Worm (Caenorhabditis elegans) whole organism, L4 larva: ENCODE data around the gene C16A11.7.

Experiments
- F26F4.8 ChIP-seq: fragments of 200-800 bp; sonication (Bioruptor generic); conservative IDR thresholded peaks from 2 replicates; pipeline ENCODE4 v1.3.6; 2022; ENCODE audit warnings: missing genetic modification characterization, missing compliant biosample characterization
- F44E2.7 ChIP-seq: fragments of 200-800 bp; sonication (Bioruptor generic); IDR thresholded peaks from 2 replicates; pipeline ENCODE4 v2.1.2; 2022; ENCODE audit warnings: missing genetic modification characterization, missing compliant biosample characterization
- F49E8.2 ChIP-seq: sonication (generic microtip); optimal IDR thresholded peaks from 2 replicates; lab custom pipeline; 2016; ENCODE audit warnings: missing compliant biosample characterization, mild to moderate bottlenecking, missing genetic modification characterization, borderline replicate concordance
- R02D3.7 ChIP-seq: fragments of 150-350 bp; sonication (generic microtip); optimal IDR thresholded peaks from 3 replicates; lab custom pipeline; 2014; ENCODE audit warnings: missing biosample characterization, missing genetic modification characterization
- T26A8.4 ChIP-seq: fragments of 200-800 bp; sonication (Bioruptor generic); IDR thresholded peaks from 2 replicates; pipeline ENCODE4 v1.3.6; 2022; ENCODE audit warnings: missing genetic modification characterization, missing compliant biosample characterization
- Y105C5A.15 ChIP-seq: fragments of 200-800 bp; sonication (Bioruptor generic); IDR thresholded peaks from 2 replicates; pipeline ENCODE4 v1.3.6; 2022; ENCODE audit warnings: missing genetic modification characterization, missing compliant biosample characterization
- Y48G9A.11 ChIP-seq: fragments of 200-800 bp; sonication (Bioruptor generic); IDR thresholded peaks from 2 replicates; pipeline ENCODE4 v1.3.6; 2022; ENCODE audit warnings: missing genetic modification reagents, missing genetic modification characterization, missing compliant biosample characterization
- ZK337.2 ChIP-seq: fragments of 200-800 bp; sonication (Bioruptor generic); IDR thresholded peaks from 2 replicates; pipeline ENCODE4 v1.3.6; 2022; ENCODE audit warnings: missing genetic modification reagents, missing genetic modification characterization, missing compliant biosample characterization
- aha-1 ChIP-seq: fragments of 150-350 bp; peaks from one replicate; lab custom pipeline; 2014; ENCODE audit warnings: missing biosample characterization, missing genetic modification characterization
- arid-1 ChIP-seq: fragments of 200-800 bp; sonication (Bioruptor generic); conservative IDR thresholded peaks from 2 replicates; pipeline ENCODE4 v1.3.6; 2022; ENCODE audit warnings: missing genetic modification reagents, missing genetic modification characterization, missing compliant biosample characterization
- ceh-44 ChIP-seq: fragments of 200-800 bp; sonication (Bioruptor generic); IDR thresholded peaks from 2 replicates; pipeline ENCODE4 v1.3.6; 2022; ENCODE audit warnings: missing genetic modification reagents, missing genetic modification characterization, missing compliant biosample characterization
- ces-1 ChIP-seq: fragments of 150-350 bp; sonication (generic microtip); optimal IDR thresholded peaks from 4 replicates; lab custom pipeline; 2014; ENCODE audit warnings: missing biosample characterization, missing genetic modification reagents, missing genetic modification characterization
- cey-2 ChIP-seq: sonication (generic microtip); optimal IDR thresholded peaks from 3 replicates; lab custom pipeline; 2017; ENCODE audit warnings: missing genetic modification characterization, mild to moderate bottlenecking, missing compliant biosample characterization, antibody characterized with exemption, borderline replicate concordance; ENCODE audit not compliant: insufficient read depth
- ctbp-1 ChIP-seq: fragments of 200-800 bp; sonication (Bioruptor generic); IDR thresholded peaks from 2 replicates; pipeline ENCODE4 v1.3.6; 2022; ENCODE audit warnings: missing genetic modification reagents, missing genetic modification characterization, missing compliant biosample characterization
- daf-16 ChIP-seq, 3 experiments: sonication (generic microtip); optimal IDR thresholded peaks; 2 replicates each; lab custom pipeline; 2016 to 2017; ENCODE audit warnings: missing genetic modification characterization in 3 of 3, missing genetic modification reagents in 3 of 3, mild to moderate bottlenecking in 2 of 3, missing compliant biosample characterization in 2 of 3, missing biosample characterization in 1 of 3, moderate library complexity in 1 of 3
- daf-19 ChIP-seq: fragments of 200-800 bp; sonication (Bioruptor generic); conservative IDR thresholded peaks from 2 replicates; pipeline ENCODE4 v1.3.6; 2022; ENCODE audit warnings: missing genetic modification characterization, missing compliant biosample characterization
- duxl-1 ChIP-seq: sonication (generic microtip); optimal IDR thresholded peaks from 2 replicates; lab custom pipeline; 2016; ENCODE audit warnings: mild to moderate bottlenecking, missing genetic modification characterization, moderate library complexity, missing compliant biosample characterization; ENCODE audit not compliant: poor library complexity
- egl-27 ChIP-seq: sonication (generic microtip); optimal IDR thresholded peaks from 3 replicates; lab custom pipeline; 2017; ENCODE audit warnings: missing biosample characterization, missing genetic modification reagents, missing genetic modification characterization
- hlh-11 ChIP-seq: fragments of 200-800 bp; sonication (Bioruptor generic); optimal IDR thresholded peaks from 2 replicates; lab custom pipeline; 2018; ENCODE audit warnings: mild to moderate bottlenecking, missing genetic modification characterization, missing compliant biosample characterization
- jun-1 ChIP-seq: fragments of 150-350 bp; optimal IDR thresholded peaks from 2 replicates; lab custom pipeline; 2014; ENCODE audit warnings: missing biosample characterization, missing genetic modification reagents, missing genetic modification characterization
- lim-7 ChIP-seq: fragments of 200-800 bp; sonication (Bioruptor generic); IDR thresholded peaks from 2 replicates; pipeline ENCODE4 v1.3.6; 2022; ENCODE audit warnings: missing genetic modification characterization, missing compliant biosample characterization
- lin-1 ChIP-seq: fragments of 200-800 bp; sonication (Bioruptor generic); IDR thresholded peaks from 2 replicates; pipeline ENCODE4 v1.3.6; 2022; ENCODE audit warnings: missing genetic modification reagents, missing genetic modification characterization, missing compliant biosample characterization
- lin-29 ChIP-seq: fragments of 200-800 bp; sonication (Bioruptor generic); IDR thresholded peaks from 2 replicates; pipeline ENCODE4 v1.3.6; 2022; ENCODE audit warnings: missing genetic modification reagents, missing genetic modification characterization, missing compliant biosample characterization
- lir-3 ChIP-seq: sonication (generic microtip); optimal IDR thresholded peaks from 2 replicates; lab custom pipeline; 2016; ENCODE audit warnings: mild to moderate bottlenecking, missing genetic modification characterization, missing compliant biosample characterization
- madf-5 ChIP-seq, 2 experiments: fragments of 200-800 bp; sonication (Bioruptor generic); IDR thresholded peaks; 2 replicates each; pipeline ENCODE4 v1.3.6; 2022; ENCODE audit warnings: missing compliant biosample characterization in 2 of 2, missing genetic modification characterization in 2 of 2
- mdl-1 ChIP-seq, 2 experiments: fragments of 150-350 bp in 1 of 2; sonication (generic microtip) in 1 of 2; optimal IDR thresholded peaks; 2 replicates each; lab custom pipeline; 2014 to 2017; ENCODE audit warnings: missing biosample characterization in 2 of 2, missing genetic modification characterization in 2 of 2
- nhr-25 ChIP-seq: sonication (generic microtip); optimal IDR thresholded peaks from 2 replicates; lab custom pipeline; 2017; ENCODE audit warnings: missing genetic modification characterization, mild to moderate bottlenecking, missing compliant biosample characterization, antibody characterized with exemption, moderate library complexity, borderline replicate concordance; ENCODE audit not compliant: insufficient read depth
- nhr-28 ChIP-seq: fragments of 150-350 bp; optimal IDR thresholded peaks from 2 replicates; lab custom pipeline; 2014; ENCODE audit warnings: missing biosample characterization, missing genetic modification characterization
- nhr-42 ChIP-seq: fragments of 200-800 bp; sonication (Bioruptor generic); IDR thresholded peaks from 2 replicates; pipeline ENCODE4 v1.3.6; 2022; ENCODE audit warnings: missing genetic modification characterization, missing compliant biosample characterization
- nhr-48 ChIP-seq: sonication (generic microtip); optimal IDR thresholded peaks from 2 replicates; lab custom pipeline; 2016; ENCODE audit warnings: mild to moderate bottlenecking, missing genetic modification characterization, missing compliant biosample characterization
- nhr-6 ChIP-seq: fragments of 150-350 bp; optimal IDR thresholded peaks from 2 replicates; lab custom pipeline; 2014; ENCODE audit warnings: missing biosample characterization, missing genetic modification characterization
- nhr-77 ChIP-seq: fragments of 150-350 bp; optimal IDR thresholded peaks from 2 replicates; lab custom pipeline; 2014; ENCODE audit warnings: missing biosample characterization, missing genetic modification characterization
- pha-4 ChIP-seq, 2 experiments: fragments of 150-350 bp in 1 of 2; fragments of 200-800 bp in 1 of 2; sonication (Bioruptor generic) in 1 of 2; IDR thresholded peaks in 1 of 2; optimal IDR thresholded peaks in 1 of 2; 2 replicates each; pipeline versions ENCODE4 v1.3.6 to Lab custom; 2014 to 2022; ENCODE audit warnings: missing genetic modification characterization in 2 of 2, missing genetic modification reagents in 2 of 2, missing biosample characterization in 1 of 2, missing compliant biosample characterization in 1 of 2
- php-3 ChIP-seq: fragments of 200-800 bp; sonication (Bioruptor generic); IDR thresholded peaks from 2 replicates; pipeline ENCODE4 v1.3.6; 2022; ENCODE audit warnings: missing genetic modification reagents, missing genetic modification characterization, missing compliant biosample characterization
- snpc-1.2 ChIP-seq: fragments of 200-800 bp; sonication (Bioruptor generic); IDR thresholded peaks from 2 replicates; pipeline ENCODE4 v1.3.6; 2022; ENCODE audit warnings: missing genetic modification reagents, missing genetic modification characterization, missing compliant biosample characterization
- spr-3 ChIP-seq: fragments of 200-800 bp; sonication (Bioruptor generic); optimal IDR thresholded peaks from 2 replicates; lab custom pipeline; 2018; ENCODE audit warnings: mild to moderate bottlenecking, missing genetic modification characterization, missing compliant biosample characterization
- tra-1 ChIP-seq: fragments of 200-800 bp; sonication (Bioruptor generic); IDR thresholded peaks from 2 replicates; pipeline ENCODE4 v1.3.6; 2022; ENCODE audit warnings: missing genetic modification reagents, missing genetic modification characterization, missing compliant biosample characterization
- unc-130 ChIP-seq: sonication (generic microtip); optimal IDR thresholded peaks from 2 replicates; lab custom pipeline; 2016; ENCODE audit warnings: missing genetic modification reagents, missing genetic modification characterization, missing compliant biosample characterization
- unc-62 ChIP-seq, 3 experiments: fragments of 150-350 bp in 1 of 3; sonication (generic microtip); optimal IDR thresholded peaks in 2 of 3; peaks in 1 of 3; 1 replicate in 1 of 3; 2 replicates in 2 of 3; lab custom pipeline; 2014 to 2017; ENCODE audit warnings: missing biosample characterization in 3 of 3, missing genetic modification characterization in 3 of 3, missing genetic modification reagents in 3 of 3, missing genotype in 1 of 3
- zfp-3 ChIP-seq: fragments of 200-800 bp; sonication (Bioruptor generic); conservative IDR thresholded peaks from 2 replicates; pipeline ENCODE4 v1.3.6; 2022; ENCODE audit warnings: missing genetic modification reagents, missing genetic modification characterization, missing compliant biosample characterization
- zip-11 ChIP-seq: fragments of 200-800 bp; sonication (Bioruptor generic); IDR thresholded peaks from 2 replicates; pipeline ENCODE4 v1.3.6; 2022; ENCODE audit warnings: missing genetic modification characterization, missing compliant biosample characterization
- zip-2 ChIP-seq: fragments of 150-350 bp; optimal IDR thresholded peaks from 2 replicates; lab custom pipeline; 2014; ENCODE audit warnings: missing biosample characterization, missing genetic modification characterization

C16A11.7 gene

DNA sequence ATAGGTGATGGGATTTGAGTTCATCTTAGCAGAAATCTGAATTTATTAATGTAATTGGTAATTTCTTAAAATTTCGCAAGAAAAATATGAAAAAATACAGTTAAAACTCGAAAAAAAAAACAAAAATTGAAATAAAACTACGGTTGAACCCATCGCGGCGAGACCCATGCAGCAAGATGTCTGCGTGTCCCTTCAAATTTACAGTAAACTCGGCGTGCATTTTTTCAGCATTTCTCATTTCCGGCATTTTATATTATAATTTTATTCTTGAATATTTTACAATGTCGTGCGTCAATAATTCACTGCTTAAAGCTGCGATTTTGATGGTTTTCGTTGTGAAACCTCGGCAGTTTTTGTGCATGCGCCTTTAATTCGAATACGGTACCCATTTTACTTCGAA, 20.8 kb downstream of the C16A11.7 start, which contains the start of gene fbxc-43:
TSS of gene fbxc-43 (minus strand) at position 38 of the 400 bp plus-strand sequence.
- TF ChIP-seq nhr-48 (tag; lab: Kevin White, UChicago): no peak
- TF ChIP-seq daf-19 (GFP tag; lab: Robert Waterston, UW): no peak
- TF ChIP-seq zip-2: no peak
- TF ChIP-seq nhr-6 (tag; lab: Kevin White, UChicago): no peak
- no peak for TF ChIP-seq nhr-77 (tag; lab: Kevin White, UChicago)
- TF ChIP-seq F26F4.8 (GFP tag; lab: Robert Waterston, UW): no peak
- TF ChIP-seq unc-62 (GFP tag; optimal IDR thresholded peaks at IDR 0.05 in 1 of 2; lab: Kevin White, UChicago): no peak
- TF ChIP-seq unc-62 (tag; optimal IDR thresholded peaks at IDR 0.05; lab: Kevin White, UChicago): no peak
- no peak for TF ChIP-seq daf-16 (GFP tag; optimal IDR thresholded peaks at IDR 0.05; lab: Kevin White, UChicago)
- no peak for TF ChIP-seq daf-16 (tag; optimal IDR thresholded peaks at IDR 0.05; lab: Kevin White, UChicago)
- TF ChIP-seq mdl-1 (tag; optimal IDR thresholded peaks at IDR 0.05; lab: Kevin White, UChicago): no peak
- no peak for TF ChIP-seq nhr-42 (GFP tag; lab: Robert Waterston, UW)
- TF ChIP-seq ZK337.2 (GFP tag; lab: Robert Waterston, UW): no peak
- no peak for TF ChIP-seq nhr-25 (tag; lab: Kevin White, UChicago)

DNA sequence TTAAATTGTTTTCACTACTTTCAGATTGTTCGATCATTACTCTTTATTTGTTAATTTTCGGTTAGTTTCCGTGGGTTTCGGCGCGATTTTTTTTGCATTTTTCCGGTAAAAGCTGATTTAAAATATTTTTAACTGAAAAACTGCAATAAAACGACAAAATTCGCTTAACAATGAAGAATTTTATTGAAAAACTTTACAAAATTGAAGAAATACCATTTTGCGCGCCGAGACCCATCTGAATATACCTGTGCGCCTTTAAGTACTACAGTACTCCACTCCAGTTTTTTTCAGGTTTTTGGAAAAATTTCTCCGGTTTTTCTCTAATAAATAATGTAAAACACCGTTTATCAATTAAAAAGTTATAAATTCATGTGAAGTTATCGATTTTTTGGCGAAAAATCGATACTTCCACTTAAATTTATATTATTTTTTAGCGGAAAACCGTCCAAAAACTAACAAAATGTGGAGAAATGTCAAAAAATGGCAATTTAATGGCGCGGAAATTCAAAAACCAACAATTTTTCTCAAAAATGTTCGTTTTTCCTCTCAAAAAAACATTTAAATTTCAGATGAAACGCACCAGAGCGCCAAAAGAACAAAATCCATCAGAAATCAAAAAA, 25.8 kb downstream of the C16A11.7 start, which contains the start of gene C16A11.10:
TSS of gene C16A11.10 (plus strand) at position 570 of the 620 bp plus-strand sequence.
- TF ChIP-seq aha-1 (tag; lab: Kevin White, UChicago): peak; percentile 42
- no peak for TF ChIP-seq lir-3 (tag; lab: Kevin White, UChicago)
- peak in 1 of 2 experiments; percentile 60 for TF ChIP-seq unc-62 (GFP tag; optimal IDR thresholded peaks at IDR 0.05 in 1 of 2; lab: Kevin White, UChicago)
- TF ChIP-seq unc-62 (tag; optimal IDR thresholded peaks at IDR 0.05; lab: Kevin White, UChicago): no peak

DNA sequence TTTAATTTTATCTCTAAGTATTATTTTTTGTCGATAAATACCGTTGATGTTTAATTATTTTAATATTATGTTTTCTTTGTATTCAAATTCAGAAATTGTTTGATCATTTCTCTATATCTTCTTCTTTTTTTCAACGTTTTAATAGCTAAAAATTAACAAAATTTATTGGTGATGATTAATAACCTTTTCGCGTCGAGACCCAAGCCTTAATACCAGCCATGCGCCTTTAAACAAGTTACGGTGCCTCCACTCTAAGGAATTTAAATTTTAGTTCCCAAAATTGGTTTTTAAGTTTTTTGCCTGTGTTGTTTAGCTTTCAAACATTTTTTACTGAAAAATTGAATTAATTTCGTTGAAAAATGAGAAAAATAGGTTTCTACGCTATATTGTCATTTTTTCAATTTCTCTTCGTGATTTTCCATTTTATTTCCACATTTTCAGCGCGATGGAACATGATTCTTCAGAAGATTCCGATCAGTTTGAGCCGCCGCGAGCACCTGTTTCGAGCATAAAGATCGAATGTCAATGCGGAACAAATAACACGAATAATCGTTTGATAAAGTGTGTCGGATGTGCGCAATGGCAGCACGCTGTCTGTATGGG, 27.5 kb downstream of the C16A11.7 start, which contains the start of gene C16A11.3:
TSS of gene C16A11.3 (plus strand) at position 440 of the 603 bp plus-strand sequence.
- TF ChIP-seq tra-1 (no peak), php-3 (GFP tag; lab: Robert Waterston, UW) (no peak), madf-5 (GFP tag; IDR thresholded peaks at IDR 0.05; lab: Robert Waterston, UW) (no peak), unc-130 (GFP tag; lab: Kevin White, UChicago) (peak; percentile 58), nhr-6 (tag; lab: Kevin White, UChicago) (no peak), Y105C5A.15 (GFP tag; lab: Robert Waterston, UW) (no peak), nhr-77 (tag; lab: Kevin White, UChicago) (no peak), lin-29 (GFP tag; lab: Robert Waterston, UW) (no peak), lin-1 (0 out of 2 replicates have a peak, but pooled peaks have one; percentile 26), jun-1 (tag; lab: Kevin White, UChicago) (no peak), snpc-1.2 (GFP tag; lab: Robert Waterston, UW) (no peak), zip-2 (no peak), F49E8.2 (tag; lab: Kevin White, UChicago) (peak; percentile 79), Y48G9A.11 (GFP tag; lab: Robert Waterston, UW) (peak; percentile 43), R02D3.7 (tag; lab: Kevin White, UChicago) (no peak), zip-11 (no peak), nhr-48 (tag; lab: Kevin White, UChicago) (no peak), duxl-1 (no peak), ceh-44 (GFP tag; lab: Robert Waterston, UW) (no peak), aha-1 (tag; lab: Kevin White, UChicago) (no peak), zfp-3 (GFP tag; lab: Robert Waterston, UW) (0 out of 2 replicates have a peak, but pooled peaks have one; percentile 28), hlh-11 (no peak), ctbp-1 (GFP tag; lab: Robert Waterston, UW) (no peak), pha-4 (GFP tag; IDR thresholded peaks at IDR 0.05; lab: Robert Waterston, UW) (peak; percentile 44; the same call in 1 of the 2 replicates), pha-4 (tag; optimal IDR thresholded peaks at IDR 0.05; lab: Kevin White, UChicago) (no peak), ces-1 (no peak), F44E2.7 (no peak), spr-3 (GFP tag; lab: Kevin White, UChicago) (no peak), egl-27 (tag; lab: Kevin White, UChicago) (no peak), nhr-28 (no peak), T26A8.4 (GFP tag; lab: Robert Waterston, UW) (no peak), cey-2 (tag; lab: Kevin White, UChicago) (no peak), lim-7 (no peak), arid-1 (GFP tag; lab: Robert Waterston, UW) (peak; percentile 41; the same call in 1 of the 2 replicates)
